Fruit fly (Drosophila melanogaster) whole organism, prepupa: ENCODE data around the gene CG34298.
A peak's percentile ranks its signal among the peaks of the same experiment; 100 is the strongest.

Experiments
- Blimp-1 ChIP-seq: fragments of 200-800 bp; sonication (Bioruptor generic); optimal IDR thresholded peaks from 3 replicates; lab custom pipeline; 2017; ENCODE audit warnings: missing biosample characterization, missing genetic modification characterization, mild to moderate bottlenecking, moderate library complexity, missing genetic modification reagents
- CG11902 ChIP-seq: fragments of 200-800 bp; sonication (Bioruptor generic); optimal IDR thresholded peaks from 3 replicates; lab custom pipeline; 2016; ENCODE audit warnings: missing biosample characterization, missing genetic modification characterization
- CG15336 ChIP-seq: fragments of 200-800 bp; sonication (Bioruptor generic); IDR thresholded peaks from 2 replicates; pipeline ENCODE4 v1.3.6; 2022; ENCODE audit warnings: missing biosample characterization, missing genetic modification characterization
- CG16779 ChIP-seq: fragments of 200-800 bp; sonication (Bioruptor generic); optimal IDR thresholded peaks from 3 replicates; lab custom pipeline; 2017; ENCODE audit warnings: missing biosample characterization, mild to moderate bottlenecking, missing genetic modification characterization
- CG31627 ChIP-seq: fragments of 200-800 bp; sonication (Bioruptor generic); optimal IDR thresholded peaks from 3 replicates; lab custom pipeline; 2016; ENCODE audit warnings: missing biosample characterization, missing genetic modification characterization
- CG34406 ChIP-seq: fragments of 200-800 bp; sonication (Bioruptor generic); optimal IDR thresholded peaks from 3 replicates; lab custom pipeline; 2016; ENCODE audit warnings: missing biosample characterization, missing genetic modification characterization
- CG3919 ChIP-seq: fragments of 200-800 bp; sonication (Bioruptor generic); optimal IDR thresholded peaks from 3 replicates; lab custom pipeline; 2016; ENCODE audit warnings: missing biosample characterization, missing genetic modification characterization
- CG4318 ChIP-seq: fragments of 200-800 bp; sonication (Bioruptor generic); optimal IDR thresholded peaks from 3 replicates; lab custom pipeline; 2017; ENCODE audit warnings: missing biosample characterization, mild to moderate bottlenecking, missing genetic modification characterization
- CG6163 ChIP-seq: fragments of 200-800 bp; sonication (Bioruptor generic); IDR thresholded peaks from 3 replicates; pipeline ENCODE4 v1.3.6; 2022; ENCODE audit warnings: missing biosample characterization, missing genetic modification characterization
- CG6792 ChIP-seq: fragments of 200-800 bp; sonication (Bioruptor generic); optimal IDR thresholded peaks from 3 replicates; lab custom pipeline; 2016; ENCODE audit warnings: missing biosample characterization, missing genetic modification characterization
- CG6854 ChIP-seq: fragments of 200-800 bp; sonication (Bioruptor generic); optimal IDR thresholded peaks from 2 replicates; lab custom pipeline; 2017; ENCODE audit warnings: missing biosample characterization, mild to moderate bottlenecking, missing genetic modification characterization
- CG7368 ChIP-seq: fragments of 200-800 bp; sonication (Bioruptor generic); optimal IDR thresholded peaks from 3 replicates; lab custom pipeline; 2016; ENCODE audit warnings: missing biosample characterization, missing genetic modification characterization
- CG8319 ChIP-seq: fragments of 200-800 bp; sonication (Bioruptor generic); optimal IDR thresholded peaks from 3 replicates; lab custom pipeline; 2016; ENCODE audit warnings: missing biosample characterization, missing genetic modification characterization
- CG9139 ChIP-seq: fragments of 200-800 bp; sonication (Bioruptor generic); optimal IDR thresholded peaks from 3 replicates; lab custom pipeline; 2017; ENCODE audit warnings: missing biosample characterization, mild to moderate bottlenecking, missing genetic modification characterization
- Eip93F ChIP-seq: fragments of 200-800 bp; sonication (Bioruptor generic); optimal IDR thresholded peaks from 2 replicates; lab custom pipeline; 2016; ENCODE audit warnings: missing biosample characterization, mild to moderate bottlenecking, missing genetic modification characterization
- Ets21C ChIP-seq: fragments of 200-800 bp; sonication (Bioruptor generic); optimal IDR thresholded peaks from 3 replicates; lab custom pipeline; 2016; ENCODE audit warnings: missing biosample characterization, missing genetic modification characterization
- Ets96B ChIP-seq: fragments of 200-800 bp; optimal IDR thresholded peaks from 2 replicates; lab custom pipeline; 2019; ENCODE audit warnings: missing biosample characterization, mild to moderate bottlenecking, missing genetic modification characterization, moderate library complexity
- Gug ChIP-seq: fragments of 200-800 bp; sonication (Bioruptor generic); IDR thresholded peaks from 2 replicates; pipeline ENCODE4 v1.3.6; 2022; ENCODE audit warnings: missing biosample characterization, missing genetic modification characterization
- Hr38 ChIP-seq: sonication (Bioruptor generic); optimal IDR thresholded peaks from 2 replicates; lab custom pipeline; 2016; ENCODE audit warnings: missing biosample characterization, missing genetic modification characterization
- Hr39 ChIP-seq: fragments of 200-800 bp; sonication (Bioruptor generic); optimal IDR thresholded peaks from 2 replicates; lab custom pipeline; 2016; ENCODE audit warnings: missing biosample characterization, missing genetic modification characterization
- Hr4 ChIP-seq: fragments of 200-800 bp; sonication (Bioruptor generic); optimal IDR thresholded peaks from 3 replicates; lab custom pipeline; 2016; ENCODE audit warnings: missing biosample characterization, missing genetic modification characterization
- Met ChIP-seq: fragments of 200-800 bp; sonication (Bioruptor generic); optimal IDR thresholded peaks from 3 replicates; lab custom pipeline; 2016; ENCODE audit warnings: missing biosample characterization, missing genetic modification characterization
- OdsH ChIP-seq: fragments of 200-800 bp; sonication (Bioruptor generic); optimal IDR thresholded peaks from 3 replicates; lab custom pipeline; 2016; ENCODE audit warnings: missing biosample characterization, missing genetic modification characterization
- Smox ChIP-seq: fragments of 200-800 bp; sonication (Bioruptor generic); optimal IDR thresholded peaks from 3 replicates; lab custom pipeline; 2016; ENCODE audit warnings: missing biosample characterization, missing genetic modification characterization
- Sox102F ChIP-seq: fragments of 200-800 bp; sonication (Bioruptor generic); optimal IDR thresholded peaks from 2 replicates; lab custom pipeline; 2016; ENCODE audit warnings: missing biosample characterization, mild to moderate bottlenecking, missing genetic modification characterization
- Sox14 ChIP-seq: fragments of 200-800 bp; sonication (Bioruptor generic); optimal IDR thresholded peaks from 3 replicates; lab custom pipeline; 2016; ENCODE audit warnings: missing biosample characterization, missing genetic modification characterization
- Sox15 ChIP-seq: fragments of 200-800 bp; sonication (Bioruptor generic); optimal IDR thresholded peaks from 3 replicates; lab custom pipeline; 2016; ENCODE audit warnings: missing biosample characterization, missing genetic modification characterization
- acj6 ChIP-seq: fragments of 200-800 bp; sonication (Bioruptor generic); optimal IDR thresholded peaks from 3 replicates; lab custom pipeline; 2016; ENCODE audit warnings: missing biosample characterization, missing genetic modification characterization
- cyc ChIP-seq: fragments of 200-800 bp; sonication (Bioruptor generic); optimal IDR thresholded peaks from 3 replicates; lab custom pipeline; 2016; ENCODE audit warnings: missing biosample characterization, missing genetic modification characterization
- esn ChIP-seq: fragments of 200-800 bp; sonication (Bioruptor generic); optimal IDR thresholded peaks from 2 replicates; lab custom pipeline; 2016; ENCODE audit warnings: missing biosample characterization, mild to moderate bottlenecking, missing genetic modification characterization, moderate library complexity
- fkh ChIP-seq: fragments of 200-800 bp; sonication (Bioruptor generic); optimal IDR thresholded peaks from 3 replicates; lab custom pipeline; 2017; ENCODE audit warnings: missing biosample characterization, mild to moderate bottlenecking, missing genetic modification characterization, moderate library complexity
- lz ChIP-seq: fragments of 200-800 bp; sonication (Bioruptor generic); optimal IDR thresholded peaks from 3 replicates; lab custom pipeline; 2016; ENCODE audit warnings: missing biosample characterization, missing genetic modification characterization
- net ChIP-seq: fragments of 200-800 bp; sonication (Bioruptor generic); optimal IDR thresholded peaks from 3 replicates; lab custom pipeline; 2016; ENCODE audit warnings: missing biosample characterization, missing genetic modification characterization
- pdm3 ChIP-seq: fragments of 200-800 bp; sonication (Bioruptor generic); optimal IDR thresholded peaks from 3 replicates; lab custom pipeline; 2016; ENCODE audit warnings: missing biosample characterization, missing genetic modification characterization
- salr ChIP-seq, 2 experiments: fragments of 200-800 bp; sonication (Bioruptor generic); optimal IDR thresholded peaks; 3 replicates each; lab custom pipeline; 2016 to 2018; ENCODE audit warnings: missing biosample characterization in 2 of 2, missing genetic modification characterization in 2 of 2, mild to moderate bottlenecking in 1 of 2
- spab ChIP-seq: fragments of 200-800 bp; sonication (Bioruptor generic); optimal IDR thresholded peaks from 2 replicates; lab custom pipeline; 2017; ENCODE audit warnings: missing biosample characterization, mild to moderate bottlenecking, missing genetic modification characterization, missing genetic modification reagents
- svp ChIP-seq: fragments of 200-800 bp; sonication (Bioruptor generic); peaks from one replicate; lab custom pipeline; 2016; ENCODE audit warnings: missing biosample characterization, missing genetic modification characterization
- topi ChIP-seq: fragments of 200-800 bp; sonication (Bioruptor generic); optimal IDR thresholded peaks from 3 replicates; lab custom pipeline; 2016; ENCODE audit warnings: missing biosample characterization, missing genetic modification characterization
- vri ChIP-seq: fragments of 200-800 bp; sonication (Bioruptor generic); optimal IDR thresholded peaks from 3 replicates; lab custom pipeline; 2016; ENCODE audit warnings: missing biosample characterization, mild to moderate bottlenecking, missing genetic modification characterization

The CG34298 gene

dm6 chr3R:30022452-30023028, 22.9 kb downstream of the CG34298 start, which contains the start of the genes RpS28a and Axn:
Gene RpS28a, minus strand, starts transcription at chr3R:30022648.
Gene Axn, plus strand, starts transcription at chr3R:30022842.
- TF ChIP-seq pdm3 (GFP tag; lab: Kevin White, UChicago) (no peak), svp (GFP tag; lab: Kevin White, UChicago) (peak; percentile 96), Eip93F (GFP tag; lab: Kevin White, UChicago) (no peak), Ets96B (tag; lab: Kevin White, UChicago) (no peak), CG8319 (GFP tag; lab: Kevin White, UChicago) (peak; percentile 100), cyc (GFP tag; lab: Kevin White, UChicago) (peak; percentile 1), Hr39 (GFP tag; lab: Kevin White, UChicago) (peak; percentile 9), CG31627 (GFP tag; lab: Kevin White, UChicago) (peak; percentile 6)

- TF ChIP-seq Hr38, result no peak
- no peak for TF ChIP-seq CG16779 (tag; lab: Kevin White, UChicago)
- TF ChIP-seq spab, result no peak
- no peak for TF ChIP-seq net (GFP tag; lab: Kevin White, UChicago)
- TF ChIP-seq Smox (GFP tag; lab: Kevin White, UChicago), result no peak
Observed at dm6 chr3R:30023445-30023844, 23.9 kb downstream of the CG34298 start.

dm6 chr3R:30030061-30030460, 30.5 kb downstream of the CG34298 start:
- no peak for TF ChIP-seq lz (GFP tag; lab: Kevin White, UChicago)
- TF ChIP-seq Ets96B (tag; lab: Kevin White, UChicago), result no peak
- no peak for TF ChIP-seq Sox15 (GFP tag; lab: Kevin White, UChicago)
- no peak for TF ChIP-seq vri (GFP tag; lab: Kevin White, UChicago)
- TF ChIP-seq Sox14, result no peak
- no peak for TF ChIP-seq fkh (GFP tag; lab: Kevin White, UChicago)
- TF ChIP-seq OdsH (GFP tag; lab: Kevin White, UChicago), result no peak
- TF ChIP-seq net (GFP tag; lab: Kevin White, UChicago), result no peak
- no peak for TF ChIP-seq Hr39 (GFP tag; lab: Kevin White, UChicago)
- TF ChIP-seq Gug (GFP tag; lab: Robert Waterston, UW), result no peak
- no peak for TF ChIP-seq Hr38
- no peak for TF ChIP-seq Met (GFP tag; lab: Kevin White, UChicago)
- no peak for TF ChIP-seq Eip93F (GFP tag; lab: Kevin White, UChicago)
- TF ChIP-seq Blimp-1 (GFP tag; lab: Kevin White, UChicago), result no peak
- no peak for TF ChIP-seq svp (GFP tag; lab: Kevin White, UChicago)
- no peak for TF ChIP-seq topi (GFP tag; lab: Kevin White, UChicago)
- no peak for TF ChIP-seq salr (GFP tag; optimal IDR thresholded peaks at IDR 0.05; lab: Kevin White, UChicago)
- no peak for TF ChIP-seq CG34406 (GFP tag; lab: Kevin White, UChicago)
- TF ChIP-seq Ets21C (GFP tag; lab: Kevin White, UChicago), result no peak

- TF ChIP-seq CG6792 (GFP tag; lab: Kevin White, UChicago), result no peak
- no peak for TF ChIP-seq OdsH (GFP tag; lab: Kevin White, UChicago)
- TF ChIP-seq svp (GFP tag; lab: Kevin White, UChicago), result no peak
- TF ChIP-seq CG6163 (GFP tag; lab: Robert Waterston, UW), result no peak
- TF ChIP-seq, all 60 proteins: peak for 0
Observed at dm6 chr3R:30032281-30032680, 32.7 kb downstream of the CG34298 start.

- no peak for TF ChIP-seq CG15336
- no peak for TF ChIP-seq Sox102F
- no peak for TF ChIP-seq svp (GFP tag; lab: Kevin White, UChicago)
- TF ChIP-seq lz (GFP tag; lab: Kevin White, UChicago), result no peak
- TF ChIP-seq CG3919 (GFP tag; lab: Kevin White, UChicago), result no peak
- TF ChIP-seq CG9139 (GFP tag; lab: Kevin White, UChicago), result no peak
- TF ChIP-seq CG7368, result no peak
- TF ChIP-seq CG4318 (GFP tag; lab: Kevin White, UChicago), result no peak
- no peak for TF ChIP-seq Met (GFP tag; lab: Kevin White, UChicago)
- TF ChIP-seq CG11902 (GFP tag; lab: Kevin White, UChicago), result no peak
- TF ChIP-seq Hr4 (GFP tag; lab: Kevin White, UChicago), result no peak
- no peak for TF ChIP-seq acj6 (GFP tag; lab: Kevin White, UChicago)
- no peak for TF ChIP-seq CG6854
- TF ChIP-seq esn (GFP tag; lab: Kevin White, UChicago), result no peak
Observed at dm6 chr3R:30036609-30037008, 37.0 kb downstream of the CG34298 start, which contains the start of gene ZIPIC. Gene ZIPIC, minus strand, starts transcription at chr3R:30036870.
